Worm (Caenorhabditis elegans): ENCODE results near the gene srh-89.

ce11 chrV:7465509-7465908 lies 913 bp upstream of the srh-89 start, which contains the start of gene F25E5.1:
- no peak for TF ChIP-seq nhr-23 (tag; optimal IDR thresholded peaks at IDR 0.05)
- TF ChIP-seq sma-9 (GFP tag; optimal IDR thresholded peaks at IDR 0.05): no peak
- no peak for TF ChIP-seq sma-9 (tag; optimal IDR thresholded peaks at IDR 0.05)
- TF ChIP-seq elt-3 (tag; optimal IDR thresholded peaks at IDR 0.05): no peak
- no peak for TF ChIP-seq unc-39 (tag; optimal IDR thresholded peaks at IDR 0.05)
- TF ChIP-seq nhr-77 (tag; optimal IDR thresholded peaks at IDR 0.05): no peak
- TF ChIP-seq alr-1 (tag; optimal IDR thresholded peaks at IDR 0.05): no peak
- no peak for TF ChIP-seq nhr-25 (tag; optimal IDR thresholded peaks at IDR 0.05)
- TF ChIP-seq gmeb-1 (tag; optimal IDR thresholded peaks at IDR 0.05): peak; percentile 56
- TF ChIP-seq ceh-16 (tag; optimal IDR thresholded peaks at IDR 0.05): no peak
- TF ChIP-seq unc-62 (GFP tag; optimal IDR thresholded peaks at IDR 0.05): no peak
